Worm (Caenorhabditis elegans): ENCODE measurements around the gene pqn-84.

Gene pqn-84

ce11 chrIII:11704377-11704978, 4.4 kb downstream of the pqn-84 start:
- no peak for TF ChIP-seq nhr-77 (tag; optimal IDR thresholded peaks at IDR 0.05)
- no peak for TF ChIP-seq lin-39 (tag; optimal IDR thresholded peaks at IDR 0.05)

ce11 chrIII:11705930-11706329, 5.9 kb downstream of the pqn-84 start:
- TF ChIP-seq ceh-16 (tag; optimal IDR thresholded peaks at IDR 0.05): no peak
- no peak for TF ChIP-seq nhr-21 (tag; optimal IDR thresholded peaks at IDR 0.05)
- no peak for TF ChIP-seq peb-1 (tag; optimal IDR thresholded peaks at IDR 0.05)
- no peak for TF ChIP-seq Y55F3AM.14 (GFP tag; optimal IDR thresholded peaks at IDR 0.05)
- no peak for TF ChIP-seq ama-1 (optimal IDR thresholded peaks at IDR 0.05)
- TF ChIP-seq nhr-237 (tag; optimal IDR thresholded peaks at IDR 0.05): no peak
- TF ChIP-seq nhr-25 (tag; optimal IDR thresholded peaks at IDR 0.05): no peak
- TF ChIP-seq R02D3.7 (tag; optimal IDR thresholded peaks at IDR 0.05): no peak
- TF ChIP-seq alr-1 (tag; optimal IDR thresholded peaks at IDR 0.05): no peak
- no peak for TF ChIP-seq skn-1 (tag; optimal IDR thresholded peaks at IDR 0.05)
- TF ChIP-seq lin-13 (GFP tag; optimal IDR thresholded peaks at IDR 0.05): no peak
- no peak for TF ChIP-seq ztf-1 (GFP tag; conservative IDR thresholded peaks at IDR 0.05)

- TF ChIP-seq egl-27 (tag; optimal IDR thresholded peaks at IDR 0.05): peak; percentile 49
- TF ChIP-seq ztf-11 (tag; optimal IDR thresholded peaks at IDR 0.05): no peak
- no peak for TF ChIP-seq nhr-11 (tag; optimal IDR thresholded peaks at IDR 0.05)
Measured at ce11 chrIII:11706665-11707064, 6.6 kb downstream of the pqn-84 start, which contains the start of gene col-96. TSS of gene col-96 (minus strand) at chrIII:11706765.

ce11 chrIII:11708722-11709121, 8.7 kb downstream of the pqn-84 start, which contains the start of gene Y41C4A.8:
TSS of gene Y41C4A.8 (minus strand) at chrIII:11708822.
- no peak for TF ChIP-seq sem-4 (tag; optimal IDR thresholded peaks at IDR 0.05)
- TF ChIP-seq ztf-4 (tag; optimal IDR thresholded peaks at IDR 0.05): no peak
- no peak for TF ChIP-seq ceh-82 (tag; optimal IDR thresholded peaks at IDR 0.05)
- no peak for TF ChIP-seq aly-2 (tag; optimal IDR thresholded peaks at IDR 0.05)
- no peak for TF ChIP-seq ZK546.5 (tag; optimal IDR thresholded peaks at IDR 0.05)
- no peak for TF ChIP-seq lsy-2 (tag; optimal IDR thresholded peaks at IDR 0.05)
- no peak for TF ChIP-seq ztf-11 (tag; optimal IDR thresholded peaks at IDR 0.05)
- TF ChIP-seq alr-1 (tag; optimal IDR thresholded peaks at IDR 0.05): no peak
- TF ChIP-seq lin-11 (tag; optimal IDR thresholded peaks at IDR 0.05): no peak
- TF ChIP-seq mdl-1 (tag; optimal IDR thresholded peaks at IDR 0.05): no peak
- no peak for TF ChIP-seq mab-5 (tag; optimal IDR thresholded peaks at IDR 0.05)

ce11 chrIII:11718548-11718947, 18.5 kb downstream of the pqn-84 start, which contains the start of gene Y41C4A.9:
TSS of gene Y41C4A.9 (minus strand) at chrIII:11718645.
- TF ChIP-seq lsy-2 (tag; optimal IDR thresholded peaks at IDR 0.05) (no peak), sma-9 (GFP tag; optimal IDR thresholded peaks at IDR 0.05) (no peak), sma-9 (tag; optimal IDR thresholded peaks at IDR 0.05) (no peak), gmeb-1 (tag; optimal IDR thresholded peaks at IDR 0.05) (no peak), lin-13 (GFP tag; optimal IDR thresholded peaks at IDR 0.05) (no peak), aly-2 (tag; optimal IDR thresholded peaks at IDR 0.05) (no peak), Y55F3AM.14 (GFP tag; optimal IDR thresholded peaks at IDR 0.05) (no peak), C34F6.9 (tag; optimal IDR thresholded peaks at IDR 0.05) (no peak)

- TF ChIP-seq nhr-25 (tag; optimal IDR thresholded peaks at IDR 0.05) (peak; percentile 45), unc-55 (GFP tag; optimal IDR thresholded peaks at IDR 0.05) (peak; percentile 78), lsy-2 (tag; optimal IDR thresholded peaks at IDR 0.05) (peak; percentile 21 to 78), mab-5 (tag; optimal IDR thresholded peaks at IDR 0.05) (peak; percentile 49), ama-1 (optimal IDR thresholded peaks at IDR 0.05) (no peak), crh-2 (tag; optimal IDR thresholded peaks at IDR 0.05) (peak; percentile 63), sma-3 (GFP tag; optimal IDR thresholded peaks at IDR 0.05) (peak; percentile 64), sem-4 (tag; optimal IDR thresholded peaks at IDR 0.05) (peak; percentile 65), F13H6.1 (tag; optimal IDR thresholded peaks at IDR 0.05) (peak; percentile 76), blmp-1 (tag; optimal IDR thresholded peaks at IDR 0.05; ENCODE audit: insufficient read depth) (no peak), lin-13 (GFP tag; optimal IDR thresholded peaks at IDR 0.05) (peak; percentile 45), mbf-1 (tag; optimal IDR thresholded peaks at IDR 0.05) (no peak), nhr-10 (tag; optimal IDR thresholded peaks at IDR 0.05) (no peak), lin-11 (tag; optimal IDR thresholded peaks at IDR 0.05) (peak; percentile 40), R02D3.7 (tag; optimal IDR thresholded peaks at IDR 0.05) (no peak), nhr-21 (tag; optimal IDR thresholded peaks at IDR 0.05) (no peak), fos-1 (tag; optimal IDR thresholded peaks at IDR 0.05) (peak; percentile 26), ztf-11 (tag; optimal IDR thresholded peaks at IDR 0.05) (no peak), egl-27 (tag; optimal IDR thresholded peaks at IDR 0.05) (peak; percentile 33), C34F6.9 (tag; optimal IDR thresholded peaks at IDR 0.05) (peak; percentile 55), gmeb-1 (tag; optimal IDR thresholded peaks at IDR 0.05) (peak; percentile 99), nhr-129 (tag; optimal IDR thresholded peaks at IDR 0.05) (peak; percentile 56), aly-2 (tag; optimal IDR thresholded peaks at IDR 0.05) (no peak), ZK546.5 (tag; optimal IDR thresholded peaks at IDR 0.05) (no peak)
Measured at ce11 chrIII:11719400-11719875, 19.4 kb downstream of the pqn-84 start, which contains the start of the genes elb-1 and Y41C4A.11. TSS of gene elb-1 (minus strand) at chrIII:11719450. TSS of gene Y41C4A.11 (plus strand) at chrIII:11719860.

All from whole organism, L2 larva.